Fruit fly (Drosophila melanogaster): ENCODE results near the gene CG14011.

Gene CG14011

dm6 chr2L:5532061-5532460 lies 48.9 kb downstream of the CG14011 start, which contains the start of gene Coq6 (continued):
- TF ChIP-seq CG11247 (GFP tag; IDR thresholded peaks at IDR 0.05) (no peak), CG3163 (GFP tag; optimal IDR thresholded peaks at IDR 0.05) (no peak), CG7786 (GFP tag; optimal IDR thresholded peaks at IDR 0.05) (no peak), CG17385 (GFP tag; optimal IDR thresholded peaks at IDR 0.05) (no peak), tap (tag; optimal IDR thresholded peaks at IDR 0.05) (no peak), btn (GFP tag; optimal IDR thresholded peaks at IDR 0.05) (no peak), Doc2 (GFP tag; IDR thresholded peaks at IDR 0.05) (no peak), HLH54F (GFP tag; optimal IDR thresholded peaks at IDR 0.05) (no peak), CG10462 (GFP tag; optimal IDR thresholded peaks at IDR 0.05) (no peak), Dll (GFP tag; IDR thresholded peaks at IDR 0.05; ENCODE audit: partially characterized antibody) (peak; percentile 70), CG10431 (GFP tag; optimal IDR thresholded peaks at IDR 0.05) (no peak), CG31388 (GFP tag; optimal IDR thresholded peaks at IDR 0.05) (no peak), CG32767 (GFP tag; IDR thresholded peaks at IDR 0.05) (no peak), E2f1 (GFP tag; IDR thresholded peaks at IDR 0.05) (no peak), gfzf (GFP tag; optimal IDR thresholded peaks at IDR 0.05) (peak; percentile 0), CG9727 (GFP tag; optimal IDR thresholded peaks at IDR 0.05) (no peak), unc-4 (GFP tag; IDR thresholded peaks at IDR 0.05; ENCODE audit: partially characterized antibody) (peak; percentile 68), CG10543 (GFP tag; optimal IDR thresholded peaks at IDR 0.05) (no peak), mld (GFP tag; IDR thresholded peaks at IDR 0.05; ENCODE audit: partially characterized antibody) (no peak), cad (GFP tag; optimal IDR thresholded peaks at IDR 0.05) (no peak), fd3F (GFP tag; optimal IDR thresholded peaks at IDR 0.05) (no peak), CG16813 (GFP tag; IDR thresholded peaks at IDR 0.05; ENCODE audit: partially characterized antibody) (peak; percentile 51; the same call in 2 of the 3 replicates), Scr (GFP tag; IDR thresholded peaks at IDR 0.05; ENCODE audit: partially characterized antibody) (peak; percentile 58), CG43689 (GFP tag; IDR thresholded peaks at IDR 0.05) (no peak), HLH3B (GFP tag; IDR thresholded peaks at IDR 0.05) (no peak), ase (GFP tag; IDR thresholded peaks at IDR 0.05) (no peak), Med (GFP tag) (peak; percentile 83), nom (GFP tag; optimal IDR thresholded peaks at IDR 0.05) (no peak), sim (GFP tag; IDR thresholded peaks at IDR 0.05) (no peak), insv (GFP tag; optimal IDR thresholded peaks at IDR 0.05) (no peak), Dip2 (GFP tag; IDR thresholded peaks at IDR 0.05) (no peak), ranshi (GFP tag; IDR thresholded peaks at IDR 0.05) (no peak), CG7987 (GFP tag; optimal IDR thresholded peaks at IDR 0.05) (no peak), TFAM (GFP tag; optimal IDR thresholded peaks at IDR 0.05) (no peak), H15 (GFP tag; IDR thresholded peaks at IDR 0.05) (no peak), run (tag; optimal IDR thresholded peaks at IDR 0.05) (no peak), NC2α (GFP tag; optimal IDR thresholded peaks at IDR 0.05) (no peak), cwo (GFP tag; optimal IDR thresholded peaks at IDR 0.05) (no peak), CG12391 (tag; optimal IDR thresholded peaks at IDR 0.05) (no peak), Bgb (GFP tag; IDR thresholded peaks at IDR 0.05; ENCODE audit: partially characterized antibody) (peak; percentile 47; the same call in 1 of the 2 replicates), croc (GFP tag; conservative IDR thresholded peaks at IDR 0.05) (no peak), Max (GFP tag; optimal IDR thresholded peaks at IDR 0.05) (no peak)
